Worm (Caenorhabditis elegans): ENCODE measurements around the gene sld-5.
A peak's percentile ranks its signal among the peaks of the same experiment; 100 is the strongest.

DNA sequence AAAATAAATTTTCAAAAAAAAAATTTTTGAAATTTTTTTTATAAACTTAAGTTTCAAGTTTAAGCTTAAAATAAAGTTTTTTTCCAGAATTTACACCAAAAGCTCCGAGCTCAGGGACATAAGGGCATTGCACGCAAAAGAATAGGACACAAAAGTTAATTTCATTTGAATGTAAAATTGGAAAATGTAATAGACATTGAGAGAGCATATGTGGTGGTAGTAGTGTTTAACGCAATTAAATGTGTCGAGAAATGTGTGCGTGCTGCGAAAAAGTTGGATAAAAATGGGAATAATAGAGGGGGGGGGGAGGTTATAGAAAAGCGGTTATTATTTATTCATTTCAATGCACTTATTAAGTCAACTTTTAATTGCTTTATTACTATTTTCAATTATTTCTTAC, 16.9 kb downstream of the sld-5 start:
- TF ChIP-seq hlh-17 (GFP tag; optimal IDR thresholded peaks at IDR 0.05; ENCODE audit: borderline replicate concordance) (no peak), efl-1 (optimal IDR thresholded peaks at IDR 0.05) (no peak), efl-1 (GFP tag; optimal IDR thresholded peaks at IDR 0.05 in 1 of 2) (peak in 1 of 2 experiments; percentile 30), aly-2 (tag; optimal IDR thresholded peaks at IDR 0.05) (no peak), unc-62 (GFP tag; optimal IDR thresholded peaks at IDR 0.05) (no peak), ztf-11 (tag; optimal IDR thresholded peaks at IDR 0.05) (no peak), unc-86 (tag; optimal IDR thresholded peaks at IDR 0.05) (no peak), fos-1 (tag; optimal IDR thresholded peaks at IDR 0.05) (no peak), tbx-2 (tag; optimal IDR thresholded peaks at IDR 0.05) (no peak), ama-1 (optimal IDR thresholded peaks at IDR 0.05) (no peak), lin-39 (tag; optimal IDR thresholded peaks at IDR 0.05) (no peak), nhr-77 (tag; optimal IDR thresholded peaks at IDR 0.05) (no peak), mep-1 (tag; optimal IDR thresholded peaks at IDR 0.05) (no peak), rnt-1 (tag; optimal IDR thresholded peaks at IDR 0.05) (no peak), lir-3 (tag; optimal IDR thresholded peaks at IDR 0.05; ENCODE audit: poor library complexity) (no peak)

All from whole organism, L1 larva.